Worm (Caenorhabditis elegans) whole organism, L4/young adult: ENCODE data around the gene C15B12.4.

Source experiments
- W03F9.2 ChIP-seq: fragments of 150-350 bp; optimal IDR thresholded peaks from 2 replicates; lab custom pipeline; 2014; ENCODE audit warnings: missing biosample characterization, missing genetic modification characterization
- dao-5 ChIP-seq: sonication (generic microtip); optimal IDR thresholded peaks from 2 replicates; lab custom pipeline; 2016; ENCODE audit warnings: missing genotype, missing genetic modification characterization, moderate library complexity, missing compliant biosample characterization

- no peak for TF ChIP-seq dao-5 (tag; lab: Kevin White, UChicago)
- no peak for TF ChIP-seq W03F9.2 (tag; lab: Kevin White, UChicago)
Measured at ce11 chrX:6510627-6511026, 37.1 kb upstream of the C15B12.4 start, which contains the start of gene ttr-36.
